Fruit fly (Drosophila melanogaster): Measurements from ENCODE around the gene CG14605.

Gene CG14605

dm6 chr3R:7219605-7220004 is at the start of gene CG14605:
Gene CG14605, minus strand, starts transcription at chr3R:7219705.
- no peak for TF ChIP-seq CG17801 (GFP tag; optimal IDR thresholded peaks at IDR 0.05; ENCODE audit: partially characterized antibody)

- no peak for TF ChIP-seq CG17801 (GFP tag; optimal IDR thresholded peaks at IDR 0.05; ENCODE audit: partially characterized antibody)
Measured at dm6 chr3R:7265567-7266208, 46.2 kb upstream of the CG14605 start, which contains the start of the genes Gld and Syt4. Gene Gld, minus strand, starts transcription at chr3R:7265703. Gene Syt4, plus strand, starts transcription at chr3R:7266065.

- TF ChIP-seq CG17801 (GFP tag; optimal IDR thresholded peaks at IDR 0.05; ENCODE audit: partially characterized antibody), result no peak
Measured at dm6 chr3R:7259554-7259953, 40.0 kb upstream of the CG14605 start.

- no peak for TF ChIP-seq CG17801 (GFP tag; optimal IDR thresholded peaks at IDR 0.05; ENCODE audit: partially characterized antibody)
Measured at dm6 chr3R:7251857-7252256, 32.4 kb upstream of the CG14605 start, which contains the start of gene Obp84a. Gene Obp84a, minus strand, starts transcription at chr3R:7251957.

dm6 chr3R:7249460-7249859 is 30.0 kb upstream of the CG14605 start, which contains the start of the genes CG1227 and Dtwd2:
Gene CG1227, minus strand, starts transcription at chr3R:7249738.
Gene Dtwd2, plus strand, starts transcription at chr3R:7249795.
- TF ChIP-seq CG17801 (GFP tag; optimal IDR thresholded peaks at IDR 0.05; ENCODE audit: partially characterized antibody), result peak; percentile 98

dm6 chr3R:7246889-7247288 is 27.4 kb upstream of the CG14605 start, which contains the start of the genes Noc3 and CG10053:
Gene Noc3, minus strand, starts transcription at chr3R:7246969.
Gene CG10053, plus strand, starts transcription at chr3R:7247090.
- TF ChIP-seq CG17801 (GFP tag; optimal IDR thresholded peaks at IDR 0.05; ENCODE audit: partially characterized antibody), result no peak

dm6 chr3R:7241460-7241859 is 22.0 kb upstream of the CG14605 start, which contains the start of gene CG14607:
Gene CG14607, plus strand, starts transcription at chr3R:7241760.
- TF ChIP-seq CG17801 (GFP tag; optimal IDR thresholded peaks at IDR 0.05; ENCODE audit: partially characterized antibody), result no peak

- TF ChIP-seq CG17801 (GFP tag; optimal IDR thresholded peaks at IDR 0.05; ENCODE audit: partially characterized antibody), result no peak
Measured at dm6 chr3R:7223972-7224464, 4.5 kb upstream of the CG14605 start, which contains the start of gene thw. Gene thw, plus strand, starts transcription at chr3R:7224414.

dm6 chr3R:7216924-7217529 is 2.5 kb downstream of the CG14605 start, which contains the start of gene CG14606:
Gene CG14606, minus strand, starts transcription at chr3R:7217083.
- no peak for TF ChIP-seq CG17801 (GFP tag; optimal IDR thresholded peaks at IDR 0.05; ENCODE audit: partially characterized antibody)

dm6 chr3R:7208331-7208730 is 11.2 kb downstream of the CG14605 start, which contains the start of gene CG1288:
Gene CG1288, minus strand, starts transcription at chr3R:7208431.
- TF ChIP-seq CG17801 (GFP tag; optimal IDR thresholded peaks at IDR 0.05; ENCODE audit: partially characterized antibody), result no peak

- TF ChIP-seq CG17801 (GFP tag; optimal IDR thresholded peaks at IDR 0.05; ENCODE audit: partially characterized antibody), result no peak
Measured at dm6 chr3R:7200670-7201069, 18.8 kb downstream of the CG14605 start, which contains the start of gene CG14609. Gene CG14609, plus strand, starts transcription at chr3R:7200970.

dm6 chr3R:7199849-7200248 is 19.7 kb downstream of the CG14605 start:
- no peak for TF ChIP-seq CG17801 (GFP tag; optimal IDR thresholded peaks at IDR 0.05; ENCODE audit: partially characterized antibody)

- no peak for TF ChIP-seq CG17801 (GFP tag; optimal IDR thresholded peaks at IDR 0.05; ENCODE audit: partially characterized antibody)
Measured at dm6 chr3R:7188697-7189096, 30.8 kb downstream of the CG14605 start.

- no peak for TF ChIP-seq CG17801 (GFP tag; optimal IDR thresholded peaks at IDR 0.05; ENCODE audit: partially characterized antibody)
Measured at dm6 chr3R:7187989-7188388, 31.5 kb downstream of the CG14605 start.

- no peak for TF ChIP-seq CG17801 (GFP tag; optimal IDR thresholded peaks at IDR 0.05; ENCODE audit: partially characterized antibody)
Measured at dm6 chr3R:7187093-7187912, 32.2 kb downstream of the CG14605 start.
